Worm (Caenorhabditis elegans) whole organism, L2 larva: Measurements from ENCODE around the gene Y66C5A.2.

Source experiments
- F13H6.1 ChIP-seq: sonication (generic microtip); optimal IDR thresholded peaks from 2 replicates; lab custom pipeline; 2016; ENCODE audit warnings: missing genetic modification characterization, missing compliant biosample characterization
- R02D3.7 ChIP-seq: fragments of 150-350 bp; optimal IDR thresholded peaks from 2 replicates; lab custom pipeline; 2014; ENCODE audit warnings: missing biosample characterization, missing genetic modification characterization
- alr-1 ChIP-seq: fragments of 150-350 bp; optimal IDR thresholded peaks from 2 replicates; lab custom pipeline; 2014; ENCODE audit warnings: missing biosample characterization, missing genetic modification characterization
- aly-2 ChIP-seq: fragments of 150-350 bp; optimal IDR thresholded peaks from 2 replicates; lab custom pipeline; 2014; ENCODE audit warnings: missing biosample characterization, missing genetic modification characterization
- ama-1 ChIP-seq: fragments of 150-350 bp; optimal IDR thresholded peaks from 2 replicates; lab custom pipeline; 2018; ENCODE audit warnings: inconsistent platforms
- blmp-1 ChIP-seq: sonication (generic microtip); optimal IDR thresholded peaks from 2 replicates; lab custom pipeline; 2017; ENCODE audit warnings: missing genetic modification characterization, mild to moderate bottlenecking, missing compliant biosample characterization, antibody characterized with exemption, moderate library complexity; ENCODE audit not compliant: insufficient read depth
- ceh-16 ChIP-seq: fragments of 150-350 bp; optimal IDR thresholded peaks from 2 replicates; lab custom pipeline; 2014; ENCODE audit warnings: missing biosample characterization, missing genetic modification characterization
- ceh-82 ChIP-seq: fragments of 150-350 bp; optimal IDR thresholded peaks from 2 replicates; lab custom pipeline; 2014; ENCODE audit warnings: missing biosample characterization, missing genetic modification characterization
- dmd-4 ChIP-seq: sonication (generic microtip); optimal IDR thresholded peaks from 2 replicates; lab custom pipeline; 2017; ENCODE audit warnings: missing biosample characterization, missing genetic modification characterization
- egl-27 ChIP-seq: sonication (generic microtip); optimal IDR thresholded peaks from 3 replicates; lab custom pipeline; 2017; ENCODE audit warnings: missing biosample characterization, missing genetic modification reagents, missing genetic modification characterization
- elt-1 ChIP-seq: fragments of 150-350 bp; optimal IDR thresholded peaks from 2 replicates; lab custom pipeline; 2014; ENCODE audit warnings: missing biosample characterization, missing genetic modification characterization
- elt-3 ChIP-seq: sonication (generic microtip); optimal IDR thresholded peaks from 2 replicates; lab custom pipeline; 2017; ENCODE audit warnings: missing biosample characterization, missing genetic modification characterization
- fos-1 ChIP-seq: fragments of 150-350 bp; optimal IDR thresholded peaks from 2 replicates; lab custom pipeline; 2014; ENCODE audit warnings: missing biosample characterization, missing genetic modification characterization
- gmeb-1 ChIP-seq: fragments of 150-350 bp; optimal IDR thresholded peaks from 2 replicates; lab custom pipeline; 2014; ENCODE audit warnings: missing biosample characterization, missing genetic modification characterization
- lin-11 ChIP-seq: fragments of 150-350 bp; sonication (generic microtip); optimal IDR thresholded peaks from 2 replicates; lab custom pipeline; 2014; ENCODE audit warnings: missing biosample characterization, missing genetic modification characterization, inconsistent platforms, mixed read lengths
- lin-13 ChIP-seq: fragments of 150-350 bp; optimal IDR thresholded peaks from 2 replicates; lab custom pipeline; 2014; ENCODE audit warnings: missing biosample characterization, missing genetic modification reagents, missing genetic modification characterization
- lin-39 ChIP-seq: fragments of 150-350 bp; optimal IDR thresholded peaks from 2 replicates; lab custom pipeline; 2014; ENCODE audit warnings: missing biosample characterization, missing genetic modification reagents, missing genetic modification characterization
- mab-5 ChIP-seq: fragments of 150-350 bp; optimal IDR thresholded peaks from 2 replicates; lab custom pipeline; 2014; ENCODE audit warnings: missing biosample characterization, missing genetic modification characterization
- mbf-1 ChIP-seq: sonication (generic microtip); optimal IDR thresholded peaks from 2 replicates; lab custom pipeline; 2017; ENCODE audit warnings: missing biosample characterization, missing genetic modification characterization
- mdl-1 ChIP-seq, 2 experiments: fragments of 150-350 bp in 1 of 2; sonication (generic microtip) in 1 of 2; optimal IDR thresholded peaks; 2 replicates each; lab custom pipeline; 2017; ENCODE audit warnings: missing biosample characterization in 2 of 2, missing genetic modification characterization in 2 of 2
- nhr-10 ChIP-seq: sonication (generic microtip); optimal IDR thresholded peaks from 2 replicates; lab custom pipeline; 2017; ENCODE audit warnings: missing biosample characterization, missing genetic modification characterization
- nhr-11 ChIP-seq: fragments of 150-350 bp; optimal IDR thresholded peaks from 2 replicates; lab custom pipeline; 2014; ENCODE audit warnings: missing biosample characterization, missing genetic modification characterization
- nhr-12 ChIP-seq: fragments of 150-350 bp; optimal IDR thresholded peaks from 2 replicates; lab custom pipeline; 2014; ENCODE audit warnings: missing biosample characterization, missing genetic modification characterization
- nhr-129 ChIP-seq: fragments of 150-350 bp; optimal IDR thresholded peaks from 2 replicates; lab custom pipeline; 2014; ENCODE audit warnings: missing biosample characterization, missing genetic modification characterization
- nhr-21 ChIP-seq: fragments of 150-350 bp; optimal IDR thresholded peaks from 2 replicates; lab custom pipeline; 2014; ENCODE audit warnings: missing biosample characterization, missing genetic modification characterization
- nhr-23 ChIP-seq: fragments of 150-350 bp; optimal IDR thresholded peaks from 2 replicates; lab custom pipeline; 2014; ENCODE audit warnings: missing biosample characterization, missing genetic modification reagents, missing genetic modification characterization
- nhr-237 ChIP-seq: fragments of 150-350 bp; optimal IDR thresholded peaks from 2 replicates; lab custom pipeline; 2014; ENCODE audit warnings: missing biosample characterization, missing genetic modification characterization
- nhr-25 ChIP-seq: fragments of 150-350 bp; sonication (generic microtip); optimal IDR thresholded peaks from 3 replicates; lab custom pipeline; 2014; ENCODE audit warnings: missing biosample characterization, missing genetic modification characterization
- nhr-6 ChIP-seq: fragments of 150-350 bp; optimal IDR thresholded peaks from 2 replicates; lab custom pipeline; 2014; ENCODE audit warnings: missing biosample characterization, missing genetic modification characterization
- peb-1 ChIP-seq: fragments of 150-350 bp; optimal IDR thresholded peaks from 2 replicates; lab custom pipeline; 2014; ENCODE audit warnings: missing biosample characterization, missing genetic modification characterization
- skn-1 ChIP-seq: sonication (generic microtip); optimal IDR thresholded peaks from 2 replicates; lab custom pipeline; 2017; ENCODE audit warnings: missing biosample characterization, missing genetic modification characterization
- snpc-4 ChIP-seq: fragments of 150-350 bp; optimal IDR thresholded peaks from 2 replicates; lab custom pipeline; 2014; ENCODE audit warnings: missing biosample characterization, missing genetic modification characterization
- unc-39 ChIP-seq: fragments of 150-350 bp; optimal IDR thresholded peaks from 2 replicates; lab custom pipeline; 2014; ENCODE audit warnings: missing biosample characterization, missing genetic modification characterization
- unc-55 ChIP-seq: fragments of 150-350 bp; sonication (generic microtip); optimal IDR thresholded peaks from 3 replicates; lab custom pipeline; 2014; ENCODE audit warnings: missing biosample characterization, missing genetic modification reagents, missing genetic modification characterization
- unc-62 ChIP-seq: fragments of 150-350 bp; optimal IDR thresholded peaks from 2 replicates; lab custom pipeline; 2014; ENCODE audit warnings: missing biosample characterization, missing genetic modification reagents, missing genetic modification characterization
- zag-1 ChIP-seq: fragments of 150-350 bp; optimal IDR thresholded peaks from 2 replicates; lab custom pipeline; 2014; ENCODE audit warnings: missing biosample characterization, missing genetic modification characterization
- ztf-1 ChIP-seq: fragments of 200-800 bp; sonication (Bioruptor generic); conservative IDR thresholded peaks from 2 replicates; pipeline ENCODE4 v1.3.6; 2022; ENCODE audit warnings: missing genetic modification characterization, missing compliant biosample characterization

The Y66C5A.2 gene

ce11 chrX:14460412-14460811 lies at the start of gene Y66C5A.2:
Gene Y66C5A.2 (plus strand): TSS chrX:14460712.
- TF ChIP-seq mdl-1 (tag; optimal IDR thresholded peaks at IDR 0.05; lab: Kevin White, UChicago) (no peak), dmd-4 (tag; lab: Kevin White, UChicago) (no peak), F13H6.1 (no peak), unc-62 (GFP tag; lab: Kevin White, UChicago) (no peak), peb-1 (tag; lab: Kevin White, UChicago) (no peak), nhr-25 (tag; lab: Kevin White, UChicago) (no peak), skn-1 (tag; lab: Kevin White, UChicago) (no peak), nhr-11 (no peak), nhr-6 (tag; lab: Kevin White, UChicago) (no peak), ceh-16 (tag; lab: Kevin White, UChicago) (no peak), gmeb-1 (tag; lab: Kevin White, UChicago) (no peak), nhr-10 (tag; lab: Kevin White, UChicago) (no peak), mbf-1 (tag; lab: Kevin White, UChicago) (no peak), snpc-4 (tag; lab: Kevin White, UChicago) (no peak), zag-1 (tag; lab: Kevin White, UChicago) (no peak), unc-55 (GFP tag; lab: Kevin White, UChicago) (no peak), alr-1 (tag; lab: Kevin White, UChicago) (no peak), nhr-23 (tag; lab: Kevin White, UChicago) (no peak), nhr-129 (no peak), mab-5 (no peak)

- no peak for TF ChIP-seq ceh-82 (tag; lab: Kevin White, UChicago)
- no peak for TF ChIP-seq nhr-25 (tag; lab: Kevin White, UChicago)
- TF ChIP-seq gmeb-1 (tag; lab: Kevin White, UChicago): no peak
- TF ChIP-seq R02D3.7 (tag; lab: Kevin White, UChicago): no peak
- no peak for TF ChIP-seq nhr-129
- TF ChIP-seq F13H6.1: no peak
- TF ChIP-seq nhr-10 (tag; lab: Kevin White, UChicago): no peak
- no peak for TF ChIP-seq nhr-237 (tag; lab: Kevin White, UChicago)
- no peak for TF ChIP-seq unc-55 (GFP tag; lab: Kevin White, UChicago)
Measured at ce11 chrX:14412774-14413173, 47.7 kb upstream of the Y66C5A.2 start, which contains the start of gene fbxa-179. Gene fbxa-179 (minus strand): TSS chrX:14412874.

DNA sequence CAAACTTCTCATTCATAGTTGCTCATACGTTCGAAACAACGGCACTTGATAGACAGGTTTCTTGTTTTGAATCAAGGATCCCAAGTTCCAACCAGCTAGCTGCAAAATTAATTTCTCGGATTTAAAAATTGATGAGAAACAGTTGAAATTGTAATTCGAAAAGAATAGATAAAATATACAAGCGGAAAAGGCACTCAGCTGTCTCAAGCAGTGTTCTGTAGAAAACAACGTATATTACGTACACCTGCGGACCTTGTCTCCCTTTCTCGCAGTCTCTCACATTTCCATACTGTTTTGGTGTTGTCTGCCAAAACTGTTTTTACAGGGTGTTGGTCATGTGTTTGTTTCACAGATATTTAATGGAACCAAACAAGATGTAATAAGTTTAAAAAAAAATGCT lies 44.9 kb upstream of the Y66C5A.2 start, which contains the start of gene F23D12.10:
F23D12.10 (minus strand) TSS at position 101 of the 400 bp plus-strand sequence.
- TF ChIP-seq ama-1 (no peak), lin-39 (tag; lab: Kevin White, UChicago) (no peak), nhr-129 (no peak), aly-2 (tag; lab: Kevin White, UChicago) (no peak), nhr-11 (no peak), lin-11 (tag; lab: Kevin White, UChicago) (no peak), nhr-12 (tag; lab: Kevin White, UChicago) (no peak), nhr-21 (tag; lab: Kevin White, UChicago) (no peak), elt-1 (tag; lab: Kevin White, UChicago) (no peak), unc-55 (GFP tag; lab: Kevin White, UChicago) (no peak), unc-62 (GFP tag; lab: Kevin White, UChicago) (no peak), nhr-23 (tag; lab: Kevin White, UChicago) (no peak), fos-1 (no peak), ztf-1 (GFP tag; lab: Robert Waterston, UW) (no peak), gmeb-1 (tag; lab: Kevin White, UChicago) (no peak), blmp-1 (no peak), lin-13 (GFP tag; lab: Kevin White, UChicago) (no peak), elt-3 (tag; lab: Kevin White, UChicago) (no peak), nhr-25 (tag; lab: Kevin White, UChicago) (no peak)
- TF ChIP-seq, all 48 proteins: peak for 0

ce11 chrX:14421529-14421982 lies 39.0 kb upstream of the Y66C5A.2 start, which contains the start of gene F23D12.2:
Gene F23D12.2 (minus strand): TSS chrX:14421579.
- TF ChIP-seq aly-2 (tag; lab: Kevin White, UChicago): no peak
- no peak for TF ChIP-seq F13H6.1
- TF ChIP-seq unc-39 (tag; lab: Kevin White, UChicago): no peak
- TF ChIP-seq nhr-129: no peak
- TF ChIP-seq egl-27 (tag; lab: Kevin White, UChicago): no peak
- TF ChIP-seq, all 48 proteins: peak for 0
